Worm (Caenorhabditis elegans) whole organism, L4 larva: ENCODE results near the gene nhr-154.

ENCODE experiments used
- F10B5.3 ChIP-seq: sonication (generic microtip); optimal IDR thresholded peaks from 2 replicates; lab custom pipeline; 2016; ENCODE audit warnings: mild to moderate bottlenecking, missing genetic modification characterization, missing compliant biosample characterization
- F49E8.2 ChIP-seq: sonication (generic microtip); optimal IDR thresholded peaks from 2 replicates; lab custom pipeline; 2016; ENCODE audit warnings: missing compliant biosample characterization, mild to moderate bottlenecking, missing genetic modification characterization, borderline replicate concordance
- T26A8.4 ChIP-seq: fragments of 200-800 bp; sonication (Bioruptor generic); IDR thresholded peaks from 2 replicates; pipeline ENCODE4 v1.3.6; 2022; ENCODE audit warnings: missing genetic modification characterization, missing compliant biosample characterization
- Y105C5A.15 ChIP-seq: fragments of 200-800 bp; sonication (Bioruptor generic); IDR thresholded peaks from 2 replicates; pipeline ENCODE4 v1.3.6; 2022; ENCODE audit warnings: missing genetic modification characterization, missing compliant biosample characterization
- Y5F2A.4 ChIP-seq: fragments of 200-800 bp; sonication (Bioruptor generic); optimal IDR thresholded peaks from 2 replicates; lab custom pipeline; 2018; ENCODE audit warnings: mild to moderate bottlenecking, missing genetic modification characterization, missing compliant biosample characterization
- aha-1 ChIP-seq: fragments of 150-350 bp; peaks from one replicate; lab custom pipeline; 2014; ENCODE audit warnings: missing biosample characterization, missing genetic modification characterization
- ama-1 ChIP-seq: fragments of 150-350 bp; optimal IDR thresholded peaks from 2 replicates; lab custom pipeline; 2014; ENCODE audit warnings: inconsistent platforms, mixed read lengths
- arid-1 ChIP-seq: fragments of 200-800 bp; sonication (Bioruptor generic); conservative IDR thresholded peaks from 2 replicates; pipeline ENCODE4 v1.3.6; 2022; ENCODE audit warnings: missing genetic modification reagents, missing genetic modification characterization, missing compliant biosample characterization
- ceh-44 ChIP-seq: fragments of 200-800 bp; sonication (Bioruptor generic); IDR thresholded peaks from 2 replicates; pipeline ENCODE4 v1.3.6; 2022; ENCODE audit warnings: missing genetic modification reagents, missing genetic modification characterization, missing compliant biosample characterization
- cey-2 ChIP-seq: sonication (generic microtip); optimal IDR thresholded peaks from 3 replicates; lab custom pipeline; 2017; ENCODE audit warnings: missing genetic modification characterization, mild to moderate bottlenecking, missing compliant biosample characterization, antibody characterized with exemption, borderline replicate concordance; ENCODE audit not compliant: insufficient read depth
- daf-16 ChIP-seq, 3 experiments: sonication (generic microtip); optimal IDR thresholded peaks; 2 replicates each; lab custom pipeline; 2016 to 2017; ENCODE audit warnings: missing genetic modification characterization in 3 of 3, missing genetic modification reagents in 3 of 3, mild to moderate bottlenecking in 2 of 3, missing compliant biosample characterization in 2 of 3, missing biosample characterization in 1 of 3, moderate library complexity in 1 of 3
- daf-19 ChIP-seq: fragments of 200-800 bp; sonication (Bioruptor generic); conservative IDR thresholded peaks from 2 replicates; pipeline ENCODE4 v1.3.6; 2022; ENCODE audit warnings: missing genetic modification characterization, missing compliant biosample characterization
- daf-8 ChIP-seq: fragments of 200-800 bp; sonication (Bioruptor generic); IDR thresholded peaks from 2 replicates; pipeline ENCODE4 v1.3.6; 2022; ENCODE audit warnings: missing genetic modification characterization, missing compliant biosample characterization
- dmd-6 ChIP-seq: fragments of 200-800 bp; sonication (Bioruptor generic); IDR thresholded peaks from 2 replicates; pipeline ENCODE4 v1.3.6; 2022; ENCODE audit warnings: missing genetic modification reagents, missing genetic modification characterization, missing compliant biosample characterization
- dmd-8 ChIP-seq: fragments of 200-800 bp; sonication (Bioruptor generic); IDR thresholded peaks from 2 replicates; pipeline ENCODE4 v1.3.6; 2022; ENCODE audit warnings: missing genetic modification characterization, missing compliant biosample characterization
- dmd-9 ChIP-seq: fragments of 200-800 bp; sonication (Bioruptor generic); IDR thresholded peaks from 2 replicates; pipeline ENCODE4 v1.3.6; 2022; ENCODE audit warnings: missing genetic modification reagents, missing genetic modification characterization, missing compliant biosample characterization
- dpl-1 ChIP-seq: fragments of 150-350 bp; optimal IDR thresholded peaks from 2 replicates; lab custom pipeline; 2014; ENCODE audit warnings: missing biosample characterization, missing genetic modification reagents, missing genetic modification characterization
- egl-27 ChIP-seq: sonication (generic microtip); optimal IDR thresholded peaks from 3 replicates; lab custom pipeline; 2017; ENCODE audit warnings: missing biosample characterization, missing genetic modification reagents, missing genetic modification characterization
- egl-43 ChIP-seq: fragments of 200-800 bp; sonication (Bioruptor generic); IDR thresholded peaks from 2 replicates; pipeline ENCODE4 v1.3.6; 2022; ENCODE audit warnings: missing genetic modification reagents, missing genetic modification characterization, missing compliant biosample characterization
- hif-1 ChIP-seq, 2 experiments: sonication (generic microtip); optimal IDR thresholded peaks; 2 replicates each; lab custom pipeline; 2016 to 2017; ENCODE audit warnings: missing compliant biosample characterization in 2 of 2, missing genetic modification characterization in 2 of 2, missing genetic modification reagents in 2 of 2, missing genotype in 2 of 2, mild to moderate bottlenecking in 1 of 2
- hlh-11 ChIP-seq: fragments of 200-800 bp; sonication (Bioruptor generic); optimal IDR thresholded peaks from 2 replicates; lab custom pipeline; 2018; ENCODE audit warnings: mild to moderate bottlenecking, missing genetic modification characterization, missing compliant biosample characterization
- hlh-30 ChIP-seq: sonication (generic microtip); optimal IDR thresholded peaks from 2 replicates; lab custom pipeline; 2017; ENCODE audit warnings: antibody characterized with exemption, mild to moderate bottlenecking, missing genetic modification characterization, missing compliant biosample characterization; ENCODE audit not compliant: insufficient read depth
- lin-1 ChIP-seq: fragments of 200-800 bp; sonication (Bioruptor generic); IDR thresholded peaks from 2 replicates; pipeline ENCODE4 v1.3.6; 2022; ENCODE audit warnings: missing genetic modification reagents, missing genetic modification characterization, missing compliant biosample characterization
- lin-13 ChIP-seq: fragments of 150-350 bp; optimal IDR thresholded peaks from 2 replicates; lab custom pipeline; 2014; ENCODE audit warnings: missing biosample characterization, missing genetic modification reagents, missing genetic modification characterization
- lin-15B ChIP-seq: fragments of 150-350 bp; sonication (generic microtip); optimal IDR thresholded peaks from 3 replicates; lab custom pipeline; 2014; ENCODE audit warnings: missing biosample characterization, missing genetic modification characterization
- lin-38 ChIP-seq: fragments of 200-800 bp; sonication (Bioruptor generic); IDR thresholded peaks from 2 replicates; pipeline ENCODE4 v1.3.6; 2022; ENCODE audit warnings: missing genetic modification reagents, missing genetic modification characterization, missing compliant biosample characterization
- lin-39 ChIP-seq: fragments of 150-350 bp; optimal IDR thresholded peaks from 2 replicates; lab custom pipeline; 2014; ENCODE audit warnings: missing biosample characterization, missing genetic modification reagents, missing genetic modification characterization
- lir-3 ChIP-seq: sonication (generic microtip); optimal IDR thresholded peaks from 2 replicates; lab custom pipeline; 2016; ENCODE audit warnings: mild to moderate bottlenecking, missing genetic modification characterization, missing compliant biosample characterization
- madf-5 ChIP-seq, 2 experiments: fragments of 200-800 bp; sonication (Bioruptor generic); IDR thresholded peaks; 2 replicates each; pipeline ENCODE4 v1.3.6; 2022; ENCODE audit warnings: missing compliant biosample characterization in 2 of 2, missing genetic modification characterization in 2 of 2
- mes-2 ChIP-seq: sonication (generic microtip); optimal IDR thresholded peaks from 2 replicates; lab custom pipeline; 2016; ENCODE audit warnings: missing genotype, mild to moderate bottlenecking, missing genetic modification characterization, missing compliant biosample characterization; ENCODE audit not compliant: poor library complexity, severe bottlenecking
- mxl-2 ChIP-seq: fragments of 200-800 bp; sonication (Bioruptor generic); conservative IDR thresholded peaks from 2 replicates; pipeline ENCODE4 v1.3.6; 2022; ENCODE audit warnings: missing genetic modification reagents, missing genetic modification characterization, missing compliant biosample characterization
- nhr-10 ChIP-seq: fragments of 150-350 bp; optimal IDR thresholded peaks from 2 replicates; lab custom pipeline; 2014; ENCODE audit warnings: missing biosample characterization, missing genetic modification characterization
- nhr-25 ChIP-seq: sonication (generic microtip); optimal IDR thresholded peaks from 2 replicates; lab custom pipeline; 2017; ENCODE audit warnings: missing genetic modification characterization, mild to moderate bottlenecking, missing compliant biosample characterization, antibody characterized with exemption, moderate library complexity, borderline replicate concordance; ENCODE audit not compliant: insufficient read depth
- nhr-28 ChIP-seq: fragments of 150-350 bp; optimal IDR thresholded peaks from 2 replicates; lab custom pipeline; 2014; ENCODE audit warnings: missing biosample characterization, missing genetic modification characterization
- nhr-42 ChIP-seq: fragments of 200-800 bp; sonication (Bioruptor generic); IDR thresholded peaks from 2 replicates; pipeline ENCODE4 v1.3.6; 2022; ENCODE audit warnings: missing genetic modification characterization, missing compliant biosample characterization
- nhr-48 ChIP-seq: sonication (generic microtip); optimal IDR thresholded peaks from 2 replicates; lab custom pipeline; 2016; ENCODE audit warnings: mild to moderate bottlenecking, missing genetic modification characterization, missing compliant biosample characterization
- nhr-77 ChIP-seq: fragments of 150-350 bp; optimal IDR thresholded peaks from 2 replicates; lab custom pipeline; 2014; ENCODE audit warnings: missing biosample characterization, missing genetic modification characterization
- php-3 ChIP-seq: fragments of 200-800 bp; sonication (Bioruptor generic); IDR thresholded peaks from 2 replicates; pipeline ENCODE4 v1.3.6; 2022; ENCODE audit warnings: missing genetic modification reagents, missing genetic modification characterization, missing compliant biosample characterization
- pqm-1 ChIP-seq: sonication (generic microtip); optimal IDR thresholded peaks from 2 replicates; lab custom pipeline; 2017; ENCODE audit warnings: missing biosample characterization, missing genetic modification characterization
- snpc-4 ChIP-seq: fragments of 150-350 bp; optimal IDR thresholded peaks from 2 replicates; lab custom pipeline; 2014; ENCODE audit warnings: missing biosample characterization, missing genetic modification characterization
- spr-1 ChIP-seq: sonication (generic microtip); optimal IDR thresholded peaks from 2 replicates; lab custom pipeline; 2016; ENCODE audit warnings: mild to moderate bottlenecking, missing genetic modification characterization, missing compliant biosample characterization
- spr-3 ChIP-seq: fragments of 200-800 bp; sonication (Bioruptor generic); optimal IDR thresholded peaks from 2 replicates; lab custom pipeline; 2018; ENCODE audit warnings: mild to moderate bottlenecking, missing genetic modification characterization, missing compliant biosample characterization
- tag-97 ChIP-seq: fragments of 200-800 bp; sonication (Bioruptor generic); IDR thresholded peaks from 2 replicates; pipeline ENCODE4 v1.3.6; 2022; ENCODE audit warnings: missing genetic modification characterization, missing compliant biosample characterization
- tra-1 ChIP-seq: fragments of 200-800 bp; sonication (Bioruptor generic); IDR thresholded peaks from 2 replicates; pipeline ENCODE4 v1.3.6; 2022; ENCODE audit warnings: missing genetic modification reagents, missing genetic modification characterization, missing compliant biosample characterization
- unc-130 ChIP-seq: sonication (generic microtip); optimal IDR thresholded peaks from 2 replicates; lab custom pipeline; 2016; ENCODE audit warnings: missing genetic modification reagents, missing genetic modification characterization, missing compliant biosample characterization
- unc-39 ChIP-seq: sonication (generic microtip); optimal IDR thresholded peaks from 2 replicates; lab custom pipeline; 2017; ENCODE audit warnings: missing biosample characterization, missing genetic modification characterization
- vab-7 ChIP-seq: fragments of 200-800 bp; sonication (Bioruptor generic); IDR thresholded peaks from 2 replicates; pipeline ENCODE4 v1.3.6; 2022; ENCODE audit warnings: missing genetic modification reagents, missing genetic modification characterization, missing compliant biosample characterization
- zag-1 ChIP-seq: fragments of 150-350 bp; optimal IDR thresholded peaks from 2 replicates; lab custom pipeline; 2014; ENCODE audit warnings: missing biosample characterization, missing genetic modification characterization
- zfp-3 ChIP-seq: fragments of 200-800 bp; sonication (Bioruptor generic); conservative IDR thresholded peaks from 2 replicates; pipeline ENCODE4 v1.3.6; 2022; ENCODE audit warnings: missing genetic modification reagents, missing genetic modification characterization, missing compliant biosample characterization
- ztf-11 ChIP-seq: fragments of 150-350 bp; optimal IDR thresholded peaks from 2 replicates; lab custom pipeline; 2014; ENCODE audit warnings: missing biosample characterization, missing genetic modification characterization
- ztf-7 ChIP-seq: fragments of 150-350 bp; optimal IDR thresholded peaks from 2 replicates; lab custom pipeline; 2014; ENCODE audit warnings: missing biosample characterization, missing genetic modification characterization

Gene nhr-154

ce11 chrV:12063036-12063435 lies 38.1 kb upstream of the nhr-154 start, which contains the start of gene clh-6 (continued):
- TF ChIP-seq hlh-30 (tag; lab: Kevin White, UChicago) (no peak), nhr-25 (tag; lab: Kevin White, UChicago) (no peak), ceh-44 (GFP tag; lab: Robert Waterston, UW) (no peak), daf-19 (GFP tag; lab: Robert Waterston, UW) (no peak), egl-27 (no peak), T26A8.4 (0 out of 2 replicates have a peak, but pooled peaks have one; percentile 36), dmd-6 (GFP tag; lab: Robert Waterston, UW) (no peak), hlh-11 (no peak), zfp-3 (0 out of 2 replicates have a peak, but pooled peaks have one; percentile 43), dmd-8 (GFP tag; lab: Robert Waterston, UW) (no peak), dpl-1 (GFP tag; lab: Kevin White, UChicago) (no peak), nhr-77 (tag; lab: Kevin White, UChicago) (no peak), lin-39 (no peak), F49E8.2 (tag; lab: Kevin White, UChicago) (no peak), tra-1 (no peak), ama-1 (lab: Kevin White, UChicago) (peak; percentile 71), php-3 (GFP tag; lab: Robert Waterston, UW) (no peak), spr-3 (GFP tag; lab: Kevin White, UChicago) (no peak), zag-1 (tag; lab: Kevin White, UChicago) (no peak), snpc-4 (no peak), lin-13 (peak; percentile 25), daf-16 (GFP tag; optimal IDR thresholded peaks at IDR 0.05; lab: Kevin White, UChicago) (no peak), daf-16 (tag; optimal IDR thresholded peaks at IDR 0.05; lab: Kevin White, UChicago) (peak; percentile 27), tag-97 (GFP tag; lab: Robert Waterston, UW) (no peak), F10B5.3 (tag; lab: Kevin White, UChicago) (no peak), cey-2 (no peak), hif-1 (tag; optimal IDR thresholded peaks at IDR 0.05; lab: Kevin White, UChicago) (no peak), nhr-42 (GFP tag; lab: Robert Waterston, UW) (no peak), daf-8 (GFP tag; lab: Robert Waterston, UW) (no peak), ztf-11 (tag; lab: Kevin White, UChicago) (no peak), lin-15B (tag; lab: Kevin White, UChicago) (no peak), ztf-7 (no peak), lin-1 (GFP tag; lab: Robert Waterston, UW) (no peak), vab-7 (GFP tag; lab: Robert Waterston, UW) (no peak), unc-130 (GFP tag; lab: Kevin White, UChicago) (no peak), mes-2 (tag; lab: Kevin White, UChicago) (peak; percentile 2), pqm-1 (tag; lab: Kevin White, UChicago) (no peak), lir-3 (tag; lab: Kevin White, UChicago) (no peak), Y105C5A.15 (GFP tag; lab: Robert Waterston, UW) (no peak), egl-43 (0 out of 2 replicates have a peak, but pooled peaks have one; percentile 34), nhr-10 (tag; lab: Kevin White, UChicago) (no peak), nhr-48 (tag; lab: Kevin White, UChicago) (no peak), mxl-2 (GFP tag; lab: Robert Waterston, UW) (no peak), aha-1 (tag; lab: Kevin White, UChicago) (peak; percentile 87), madf-5 (GFP tag; IDR thresholded peaks at IDR 0.05; lab: Robert Waterston, UW) (no peak), nhr-28 (no peak), unc-39 (tag; lab: Kevin White, UChicago) (no peak), dmd-9 (no peak), Y5F2A.4 (no peak), spr-1 (tag; lab: Kevin White, UChicago) (no peak), lin-38 (GFP tag; lab: Robert Waterston, UW) (peak; percentile 44), arid-1 (GFP tag; lab: Robert Waterston, UW) (no peak)
